Fruit fly (Drosophila melanogaster) whole organism, embryonic: ENCODE results near the gene CG6739.

Experiments
- Adf1 ChIP-seq: fragments of 200-800 bp; sonication (Bioruptor generic); IDR thresholded peaks from 2 replicates; pipeline ENCODE4 v1.3.6; 2022; ENCODE audit warnings: missing biosample characterization, missing genetic modification characterization
- Awh ChIP-seq: fragments of 200-800 bp; sonication (Bioruptor generic); IDR thresholded peaks from 2 replicates; pipeline ENCODE4, ENCODE4 v1.3.6; 2022; ENCODE audit warnings: missing biosample characterization, missing genetic modification characterization
- Bteb2 ChIP-seq: fragments of 200-800 bp; sonication (Bioruptor generic); optimal IDR thresholded peaks from 2 replicates; lab custom pipeline; 2016; ENCODE audit warnings: missing biosample characterization, missing genetic modification characterization
- CG10267 ChIP-seq: fragments of 200-800 bp; sonication (Bioruptor generic); optimal IDR thresholded peaks from 2 replicates; lab custom pipeline; 2018; ENCODE audit warnings: missing biosample characterization, mild to moderate bottlenecking, missing genetic modification characterization, moderate library complexity
- CG10431 ChIP-seq: fragments of 200-800 bp; sonication (Bioruptor generic); optimal IDR thresholded peaks from 3 replicates; lab custom pipeline; 2018; ENCODE audit warnings: missing biosample characterization, mild to moderate bottlenecking, missing genetic modification characterization
- CG10979 ChIP-seq: fragments of 200-800 bp; sonication (Bioruptor generic); optimal IDR thresholded peaks from 2 replicates; lab custom pipeline; 2018; ENCODE audit warnings: missing biosample characterization, mild to moderate bottlenecking, missing genetic modification characterization, moderate library complexity
- CG12659 ChIP-seq: fragments of 200-800 bp; sonication (Bioruptor generic); optimal IDR thresholded peaks from 3 replicates; lab custom pipeline; 2017; ENCODE audit warnings: mild to moderate bottlenecking, missing biosample characterization, missing genetic modification reagents, missing genetic modification characterization
- CG13296 ChIP-seq: fragments of 200-800 bp; sonication (Bioruptor generic); optimal IDR thresholded peaks from 3 replicates; lab custom pipeline; 2018; ENCODE audit warnings: missing biosample characterization, mild to moderate bottlenecking, missing genetic modification characterization
- CG13424 ChIP-seq: fragments of 200-800 bp; sonication (Bioruptor generic); optimal IDR thresholded peaks from 2 replicates; lab custom pipeline; 2019; ENCODE audit warnings: missing biosample characterization, mild to moderate bottlenecking, missing genetic modification characterization, moderate library complexity
- CG14441 ChIP-seq: fragments of 200-800 bp; sonication (Bioruptor generic); IDR thresholded peaks from 2 replicates; pipeline ENCODE4 v1.3.6; 2022; ENCODE audit warnings: missing biosample characterization, missing genetic modification characterization
- CG1529 ChIP-seq: fragments of 200-800 bp; sonication (Bioruptor generic); optimal IDR thresholded peaks from 3 replicates; lab custom pipeline; 2018; ENCODE audit warnings: missing biosample characterization, missing genetic modification characterization
- CG15601 ChIP-seq: fragments of 200-800 bp; sonication (Bioruptor generic); optimal IDR thresholded peaks from 3 replicates; lab custom pipeline; 2019; ENCODE audit warnings: missing biosample characterization, mild to moderate bottlenecking, missing genetic modification characterization, moderate library complexity
- CG1602 ChIP-seq: fragments of 200-800 bp; sonication (Bioruptor generic); optimal IDR thresholded peaks from 3 replicates; lab custom pipeline; 2016; ENCODE audit warnings: missing biosample characterization, missing genetic modification characterization
- CG1603 ChIP-seq: fragments of 200-800 bp; sonication (Bioruptor generic); optimal IDR thresholded peaks from 2 replicates; lab custom pipeline; 2019; ENCODE audit warnings: missing biosample characterization, mild to moderate bottlenecking, missing genetic modification characterization, moderate library complexity
- CG16813 ChIP-seq: fragments of 200-800 bp; sonication (Bioruptor generic); IDR thresholded peaks from 3 replicates; pipeline ENCODE4 v1.3.6; 2022; ENCODE audit warnings: missing biosample characterization, missing genetic modification characterization; ENCODE audit not compliant: partially characterized antibody
- CG17328 ChIP-seq: fragments of 200-800 bp; sonication (Bioruptor generic); IDR thresholded peaks from 2 replicates; pipeline ENCODE4 v1.3.6; 2022; ENCODE audit warnings: missing biosample characterization, missing genetic modification characterization
- CG17359 ChIP-seq: fragments of 200-800 bp; sonication (Bioruptor generic); optimal IDR thresholded peaks from 3 replicates; lab custom pipeline; 2018; ENCODE audit warnings: missing biosample characterization, mild to moderate bottlenecking, missing genetic modification characterization, moderate library complexity
- CG17612 ChIP-seq: fragments of 200-800 bp; sonication (Bioruptor generic); IDR thresholded peaks from 2 replicates; pipeline ENCODE4 v1.3.6; 2022; ENCODE audit warnings: missing biosample characterization, missing genetic modification characterization
- CG2202 ChIP-seq: fragments of 200-800 bp; sonication (Bioruptor generic); optimal IDR thresholded peaks from 2 replicates; lab custom pipeline; 2018; ENCODE audit warnings: missing biosample characterization, mild to moderate bottlenecking, missing genetic modification characterization
- CG3726 ChIP-seq: fragments of 200-800 bp; sonication (Bioruptor generic); IDR thresholded peaks from 3 replicates; pipeline ENCODE4, ENCODE4 v1.3.6; 2022; ENCODE audit warnings: missing biosample characterization, missing genetic modification characterization
- CG4854 ChIP-seq: fragments of 200-800 bp; sonication (Bioruptor generic); optimal IDR thresholded peaks from 2 replicates; lab custom pipeline; 2016; ENCODE audit warnings: missing biosample characterization, missing genetic modification characterization, inconsistent platforms
- CG5180 ChIP-seq: fragments of 200-800 bp; sonication (Bioruptor generic); optimal IDR thresholded peaks from 3 replicates; lab custom pipeline; 2017; ENCODE audit warnings: missing biosample characterization, missing genetic modification characterization, mild to moderate bottlenecking, moderate library complexity, missing genetic modification reagents
- CG6175 ChIP-seq: fragments of 200-800 bp; sonication (Bioruptor generic); IDR thresholded peaks from 3 replicates; pipeline ENCODE4 v1.3.6; 2022; ENCODE audit warnings: missing biosample characterization, missing genetic modification characterization
- CG7963 ChIP-seq: fragments of 200-800 bp; sonication (Bioruptor generic); IDR thresholded peaks from 3 replicates; pipeline ENCODE4 v1.3.6; 2022; ENCODE audit warnings: missing biosample characterization, missing genetic modification characterization; ENCODE audit not compliant: partially characterized antibody
- Chrac-16 ChIP-seq: fragments of 200-800 bp; sonication (Bioruptor generic); optimal IDR thresholded peaks from 3 replicates; lab custom pipeline; 2016; ENCODE audit warnings: missing biosample characterization, missing genetic modification characterization
- D19B ChIP-seq: fragments of 200-800 bp; sonication (Bioruptor generic); optimal IDR thresholded peaks from 2 replicates; lab custom pipeline; 2017; ENCODE audit warnings: missing biosample characterization, mild to moderate bottlenecking, missing genetic modification characterization
- Dfd ChIP-seq, 2 experiments: fragments of >200 bp; optimal IDR thresholded peaks; 2 replicates each; lab custom pipeline; 2017; ENCODE audit warnings: missing biosample characterization in 2 of 2, missing genetic modification characterization in 2 of 2
- H2.0 ChIP-seq: fragments of 200-800 bp; sonication (Bioruptor generic); IDR thresholded peaks from 2 replicates; pipeline ENCODE4 v1.3.6; 2022; ENCODE audit warnings: missing biosample characterization, missing genetic modification characterization
- HmgD ChIP-seq: fragments of 200-800 bp; sonication (Bioruptor generic); optimal IDR thresholded peaks from 3 replicates; lab custom pipeline; 2016; ENCODE audit warnings: missing biosample characterization, missing genetic modification characterization
- Optix ChIP-seq: fragments of 200-800 bp; sonication (Bioruptor generic); IDR thresholded peaks from 3 replicates; pipeline ENCODE4 v1.3.6; 2022; ENCODE audit warnings: missing biosample characterization, missing genetic modification characterization
- Spps ChIP-seq: fragments of 200-800 bp; sonication (Bioruptor generic); optimal IDR thresholded peaks from 2 replicates; lab custom pipeline; 2018; ENCODE audit warnings: missing biosample characterization, mild to moderate bottlenecking, missing genetic modification characterization
- amos ChIP-seq: fragments of 200-800 bp; sonication (Bioruptor generic); IDR thresholded peaks from 2 replicates; pipeline ENCODE4 v1.3.6; 2022; ENCODE audit warnings: missing biosample characterization, missing genetic modification characterization; ENCODE audit not compliant: partially characterized antibody
- bsh ChIP-seq, 2 experiments: fragments of 200-800 bp; sonication (Bioruptor generic); optimal IDR thresholded peaks; 2 replicates each; lab custom pipeline; 2017 to 2018; ENCODE audit warnings: mild to moderate bottlenecking in 2 of 2, missing biosample characterization in 2 of 2, missing genetic modification characterization in 2 of 2, moderate library complexity in 1 of 2
- caup ChIP-seq: fragments of 200-800 bp; sonication (Bioruptor generic); optimal IDR thresholded peaks from 3 replicates; lab custom pipeline; 2017; ENCODE audit warnings: missing biosample characterization, mild to moderate bottlenecking, missing genetic modification characterization, moderate library complexity; ENCODE audit not compliant: severe bottlenecking
- crc ChIP-seq: fragments of 200-800 bp; sonication (Bioruptor generic); optimal IDR thresholded peaks from 2 replicates; lab custom pipeline; 2016; ENCODE audit warnings: missing biosample characterization, missing genetic modification characterization
- dysf ChIP-seq: fragments of 200-800 bp; sonication (Bioruptor generic); IDR thresholded peaks from 3 replicates; pipeline ENCODE4 v1.3.6; 2022; ENCODE audit warnings: missing biosample characterization, missing genetic modification characterization
- eve ChIP-seq, 2 experiments: fragments of >200 bp; optimal IDR thresholded peaks; 2 replicates each; lab custom pipeline; 2017; ENCODE audit warnings: missing biosample characterization in 2 of 2, missing genetic modification characterization in 2 of 2
- fd3F ChIP-seq: fragments of 200-800 bp; sonication (Bioruptor generic); optimal IDR thresholded peaks from 2 replicates; lab custom pipeline; 2018; ENCODE audit warnings: missing biosample characterization, mild to moderate bottlenecking, missing genetic modification characterization, moderate library complexity
- fd96Cb ChIP-seq: fragments of 200-800 bp; sonication (Bioruptor generic); optimal IDR thresholded peaks from 2 replicates; lab custom pipeline; 2018; ENCODE audit warnings: missing biosample characterization, mild to moderate bottlenecking, missing genetic modification characterization, moderate library complexity
- hb ChIP-seq: fragments of 200-800 bp; sonication (Bioruptor generic); IDR thresholded peaks from 3 replicates; pipeline ENCODE4 v1.3.6; 2022; ENCODE audit warnings: missing biosample characterization, missing genetic modification characterization; ENCODE audit not compliant: partially characterized antibody
- hkb ChIP-seq, 2 experiments: fragments of 200-800 bp in 1 of 2; fragments of >200 bp in 1 of 2; sonication (Bioruptor generic) in 1 of 2; IDR thresholded peaks in 1 of 2; optimal IDR thresholded peaks in 1 of 2; 2 replicates each; pipeline versions ENCODE4 v1.3.6 to Lab custom; 2017 to 2022; ENCODE audit warnings: missing biosample characterization in 1 of 2, missing genetic modification characterization in 1 of 2
- jigr1 ChIP-seq: fragments of 200-800 bp; sonication (Bioruptor generic); IDR thresholded peaks from 3 replicates; pipeline ENCODE4 v1.3.6; 2022; ENCODE audit warnings: missing biosample characterization, missing genetic modification characterization
- ken ChIP-seq: fragments of 200-800 bp; sonication (Bioruptor generic); IDR thresholded peaks from 3 replicates; pipeline ENCODE4 v1.3.6; 2022; ENCODE audit warnings: missing biosample characterization, missing genetic modification characterization
- nom ChIP-seq: fragments of 200-800 bp; sonication (Bioruptor generic); optimal IDR thresholded peaks from 2 replicates; lab custom pipeline; 2017; ENCODE audit warnings: missing biosample characterization, missing genetic modification characterization, mild to moderate bottlenecking, moderate library complexity, missing genetic modification reagents
- onecut ChIP-seq: fragments of 200-800 bp; sonication (Bioruptor generic); IDR thresholded peaks from 2 replicates; pipeline ENCODE4 v1.3.6; 2022; ENCODE audit warnings: missing biosample characterization, missing genetic modification characterization
- sc ChIP-seq, 3 experiments: fragments of >200 bp in 2 of 3; fragments of 200-800 bp in 1 of 3; sonication (Bioruptor generic) in 1 of 3; optimal IDR thresholded peaks; 2 replicates in 2 of 3; 3 replicates in 1 of 3; lab custom pipeline; 2017; ENCODE audit warnings: mild to moderate bottlenecking in 1 of 3, missing biosample characterization in 1 of 3, missing genetic modification characterization in 1 of 3, missing genetic modification reagents in 1 of 3
- slbo ChIP-seq: fragments of 200-800 bp; sonication (Bioruptor generic); IDR thresholded peaks from 2 replicates; pipeline ENCODE4 v1.3.6; 2022; ENCODE audit warnings: missing biosample characterization, missing genetic modification characterization
- stwl ChIP-seq: fragments of 200-800 bp; sonication (Bioruptor generic); optimal IDR thresholded peaks from 3 replicates; lab custom pipeline; 2018; ENCODE audit warnings: missing biosample characterization, mild to moderate bottlenecking, missing genetic modification characterization, moderate library complexity
- usp ChIP-seq: fragments of >200 bp; optimal IDR thresholded peaks from 2 replicates; lab custom pipeline; 2017; ENCODE audit warnings: missing biosample characterization, missing genetic modification characterization

CG6739 gene

DNA sequence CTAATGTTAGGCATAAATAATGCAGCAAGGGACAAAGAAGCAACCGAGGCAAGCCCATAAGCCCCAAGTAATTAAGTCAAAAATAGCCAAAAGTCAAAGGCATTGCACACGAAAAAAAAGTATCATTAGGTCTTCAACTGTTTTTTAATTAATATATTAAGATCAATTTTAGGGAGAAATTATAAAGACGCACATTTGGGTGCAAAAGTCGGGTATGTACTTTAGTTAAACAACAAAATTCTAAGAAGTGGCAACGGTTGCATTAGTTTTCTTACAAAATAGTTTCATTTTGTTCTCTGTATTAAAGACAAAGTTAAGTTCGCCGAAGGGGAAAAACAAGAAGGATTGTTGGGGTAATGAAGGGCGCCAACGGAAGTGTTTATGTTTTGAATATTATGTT lies 41.6 kb upstream of the CG6739 start (continued):
- TF ChIP-seq CG6175 (GFP tag; lab: Robert Waterston, UW) (no peak), dysf (GFP tag; lab: Robert Waterston, UW) (peak; percentile 19; the same call in 1 of the 3 replicates), Adf1 (GFP tag; lab: Robert Waterston, UW) (no peak), CG4854 (GFP tag; lab: Kevin White, UChicago) (peak; percentile 18), hb (GFP tag; lab: Robert Waterston, UW) (no peak), caup (GFP tag; lab: Kevin White, UChicago) (no peak), bsh (GFP tag; optimal IDR thresholded peaks at IDR 0.05; lab: Kevin White, UChicago) (peak in 1 of 2 experiments; percentile 80), CG15601 (tag; lab: Kevin White, UChicago) (peak; percentile 55), onecut (no peak), CG10267 (tag; lab: Kevin White, UChicago) (peak; percentile 19), CG17328 (peak; percentile 45; the same call in 1 of the 2 replicates), sc (optimal IDR thresholded peaks at IDR 0.05; lab: Kevin White, UChicago) (no peak), sc (GFP tag; optimal IDR thresholded peaks at IDR 0.05; lab: Kevin White, UChicago) (peak; percentile 22), Awh (GFP tag; lab: Robert Waterston, UW) (no peak), H2.0 (GFP tag; lab: Robert Waterston, UW) (no peak), CG7963 (GFP tag; lab: Robert Waterston, UW) (no peak), CG1529 (peak; percentile 26), eve (GFP tag; optimal IDR thresholded peaks at IDR 0.05; lab: Kevin White, UChicago) (peak in 1 of 2 experiments; percentile 73), CG17359 (tag; lab: Kevin White, UChicago) (peak; percentile 42), CG13424 (tag; lab: Kevin White, UChicago) (peak; percentile 33), stwl (tag; lab: Kevin White, UChicago) (no peak), CG1602 (no peak), CG10979 (peak; percentile 62), jigr1 (GFP tag; lab: Robert Waterston, UW) (no peak), CG16813 (GFP tag; lab: Robert Waterston, UW) (no peak), D19B (GFP tag; lab: Kevin White, UChicago) (no peak), Dfd (GFP tag; optimal IDR thresholded peaks at IDR 0.05; lab: Kevin White, UChicago) (no peak), ken (GFP tag; lab: Robert Waterston, UW) (peak; percentile 60; the same call in 1 of the 3 replicates), fd3F (no peak), CG10431 (no peak), Bteb2 (GFP tag; lab: Kevin White, UChicago) (no peak), HmgD (GFP tag; lab: Kevin White, UChicago) (no peak), Chrac-16 (GFP tag; lab: Kevin White, UChicago) (no peak), hkb (optimal IDR thresholded peaks at IDR 0.05; lab: Kevin White, UChicago) (no peak), hkb (GFP tag; IDR thresholded peaks at IDR 0.05; lab: Robert Waterston, UW) (0 out of 2 replicates have a peak, but pooled peaks have one; percentile 29), CG12659 (GFP tag; lab: Kevin White, UChicago) (peak; percentile 20), Optix (GFP tag; lab: Robert Waterston, UW) (no peak), fd96Cb (tag; lab: Kevin White, UChicago) (peak; percentile 25), CG17612 (no peak), CG2202 (tag; lab: Kevin White, UChicago) (peak; percentile 28), CG14441 (GFP tag; lab: Robert Waterston, UW) (peak; percentile 23; the same call in 1 of the 2 replicates), crc (GFP tag; lab: Kevin White, UChicago) (no peak), usp (no peak), amos (GFP tag; lab: Robert Waterston, UW) (no peak), slbo (no peak), CG5180 (GFP tag; lab: Kevin White, UChicago) (no peak), CG13296 (no peak), Spps (tag; lab: Kevin White, UChicago) (peak; percentile 10), CG3726 (GFP tag; lab: Robert Waterston, UW) (no peak), nom (GFP tag; lab: Kevin White, UChicago) (no peak), CG1603 (tag; lab: Kevin White, UChicago) (peak; percentile 7)
